Worm (Caenorhabditis elegans): ENCODE results near the gene F07G11.3.

- TF ChIP-seq flt-1 (GFP tag; IDR thresholded peaks at IDR 0.05) (no peak), med-1 (GFP tag; optimal IDR thresholded peaks at IDR 0.05; ENCODE audit: insufficient read depth) (no peak)
Measured at ce11 chrV:7297263-7297662, 1.3 kb upstream of the F07G11.3 start, which contains the start of gene srj-32.

Measured in whole organism, midembryonic.